Fruit fly (Drosophila melanogaster): ENCODE data around the gene CG2182.

dm6 chr3R:5643421-5643820, 16.3 kb downstream of the CG2182 start:
- TF ChIP-seq CG6854 (GFP tag; optimal IDR thresholded peaks at IDR 0.05) (no peak), CG16779 (tag; optimal IDR thresholded peaks at IDR 0.05) (no peak)

Measured in whole organism, prepupa.